Fruit fly (Drosophila melanogaster): ENCODE results near the gene Srg1.
A peak's percentile ranks its signal among the peaks of the same experiment; 100 is the strongest.

Srg1 gene

dm6 chr3R:24870389-24871048 is 6.0 kb upstream of the Srg1 start, which contains the start of gene CycB3 (continued):
- TF ChIP-seq pho (GFP tag; optimal IDR thresholded peaks at IDR 0.05): no peak
- TF ChIP-seq CG18764 (GFP tag; optimal IDR thresholded peaks at IDR 0.05): no peak
- TF ChIP-seq CG6272 (GFP tag; IDR thresholded peaks at IDR 0.05): no peak
- TF ChIP-seq dpn (GFP tag; optimal IDR thresholded peaks at IDR 0.05): peak in 1 of 2 experiments; percentile 2
- peak; percentile 58 for TF ChIP-seq Sry-δ (GFP tag; optimal IDR thresholded peaks at IDR 0.05)
- no peak for TF ChIP-seq wor (GFP tag; IDR thresholded peaks at IDR 0.05)
- TF ChIP-seq CG6813 (GFP tag; optimal IDR thresholded peaks at IDR 0.05): peak; percentile 39
- peak; percentile 1 for TF ChIP-seq cg (GFP tag; optimal IDR thresholded peaks at IDR 0.05)
- no peak for TF ChIP-seq CG17802 (tag; optimal IDR thresholded peaks at IDR 0.05)
- no peak for TF ChIP-seq dmrt99B (tag; optimal IDR thresholded peaks at IDR 0.05)
- TF ChIP-seq CG2116 (GFP tag; optimal IDR thresholded peaks at IDR 0.05): peak; percentile 99
- no peak for TF ChIP-seq CG9876 (GFP tag; optimal IDR thresholded peaks at IDR 0.05)
- no peak for TF ChIP-seq Usf (GFP tag; optimal IDR thresholded peaks at IDR 0.05)
- TF ChIP-seq CG9215 (GFP tag; IDR thresholded peaks at IDR 0.05): no peak
- TF ChIP-seq Hr39 (optimal IDR thresholded peaks at IDR 0.05): no peak
- TF ChIP-seq rib (GFP tag; IDR thresholded peaks at IDR 0.05): no peak
- TF ChIP-seq CG12236 (GFP tag; optimal IDR thresholded peaks at IDR 0.05): no peak
- no peak for TF ChIP-seq CG1529 (GFP tag; optimal IDR thresholded peaks at IDR 0.05)
- TF ChIP-seq nau (GFP tag; optimal IDR thresholded peaks at IDR 0.05): no peak
- peak; percentile 8 for TF ChIP-seq CG30020 (tag; optimal IDR thresholded peaks at IDR 0.05)
- TF ChIP-seq CG18476 (GFP tag; optimal IDR thresholded peaks at IDR 0.05): no peak
- peak; percentile 31 for TF ChIP-seq dmrt11E (tag; optimal IDR thresholded peaks at IDR 0.05)
- TF ChIP-seq CG14710 (tag; optimal IDR thresholded peaks at IDR 0.05): peak; percentile 84
- no peak for TF ChIP-seq tx (GFP tag; optimal IDR thresholded peaks at IDR 0.05)
- peak; percentile 22 for TF ChIP-seq ewg (GFP tag; optimal IDR thresholded peaks at IDR 0.05)
- no peak for TF ChIP-seq seq (GFP tag; IDR thresholded peaks at IDR 0.05)
- TF ChIP-seq amos (GFP tag; IDR thresholded peaks at IDR 0.05; ENCODE audit: partially characterized antibody): peak; percentile 43; the same call in 1 of the 2 replicates
- TF ChIP-seq CG3838 (GFP tag; optimal IDR thresholded peaks at IDR 0.05): no peak
- TF ChIP-seq run (tag; optimal IDR thresholded peaks at IDR 0.05): no peak
- TF ChIP-seq CG10147 (GFP tag; optimal IDR thresholded peaks at IDR 0.05): no peak
- no peak for TF ChIP-seq fd64A (GFP tag; optimal IDR thresholded peaks at IDR 0.05)
- TF ChIP-seq CG5953 (GFP tag; IDR thresholded peaks at IDR 0.05): no peak
- TF ChIP-seq CG14860 (GFP tag; IDR thresholded peaks at IDR 0.05; ENCODE audit: partially characterized antibody): no peak
- no peak for TF ChIP-seq CG4730 (GFP tag; IDR thresholded peaks at IDR 0.05)
- TF ChIP-seq bbx (GFP tag; IDR thresholded peaks at IDR 0.05; ENCODE audit: partially characterized antibody): peak; percentile 50; the same call in 1 of the 2 replicates
- peak; percentile 8 for TF ChIP-seq CG33557 (GFP tag; optimal IDR thresholded peaks at IDR 0.05)
- peak; percentile 27; the same call in 1 of the 3 replicates for TF ChIP-seq row (GFP tag; IDR thresholded peaks at IDR 0.05)

- TF ChIP-seq run (tag; optimal IDR thresholded peaks at IDR 0.05) (no peak), stc (GFP tag; IDR thresholded peaks at IDR 0.05) (no peak), Max (GFP tag; optimal IDR thresholded peaks at IDR 0.05) (no peak), Mad (GFP tag; optimal IDR thresholded peaks at IDR 0.05) (no peak), pita (GFP tag; optimal IDR thresholded peaks at IDR 0.05) (no peak), schlank (tag; optimal IDR thresholded peaks at IDR 0.05) (no peak), dpn (GFP tag; optimal IDR thresholded peaks at IDR 0.05) (no peak), CG11398 (GFP tag; optimal IDR thresholded peaks at IDR 0.05) (no peak), CG8924 (tag; optimal IDR thresholded peaks at IDR 0.05) (no peak), Opbp (GFP tag; IDR thresholded peaks at IDR 0.05; ENCODE audit: partially characterized antibody) (0 out of 3 replicates have a peak, but pooled peaks have one; percentile 25), Spps (tag; optimal IDR thresholded peaks at IDR 0.05) (no peak), CG10979 (tag; optimal IDR thresholded peaks at IDR 0.05) (no peak), CG9727 (GFP tag; optimal IDR thresholded peaks at IDR 0.05) (no peak), Dll (GFP tag; IDR thresholded peaks at IDR 0.05; ENCODE audit: partially characterized antibody) (no peak), Med (GFP tag) (peak; percentile 28), CG7271 (tag; optimal IDR thresholded peaks at IDR 0.05) (no peak), mam (GFP tag; optimal IDR thresholded peaks at IDR 0.05) (no peak)
Measured at dm6 chr3R:24867956-24868355, 3.4 kb upstream of the Srg1 start.

Measured in whole organism, embryonic.